Fruit fly (Drosophila melanogaster) whole organism, embryonic: ENCODE data around the gene melt.

Experiments
- Blimp-1 ChIP-seq: fragments of 200-800 bp; sonication (Bioruptor generic); optimal IDR thresholded peaks from 3 replicates; lab custom pipeline; 2018; ENCODE audit warnings: missing biosample characterization, missing genetic modification characterization, mild to moderate bottlenecking, moderate library complexity, missing genetic modification reagents
- CG10321 ChIP-seq: fragments of 200-800 bp; sonication (Bioruptor generic); IDR thresholded peaks from 2 replicates; pipeline ENCODE4 v1.3.6; 2022; ENCODE audit warnings: missing biosample characterization, missing genetic modification characterization
- CG10959 ChIP-seq: fragments of 200-800 bp; sonication (Bioruptor generic); IDR thresholded peaks from 2 replicates; pipeline ENCODE4 v1.3.6; 2022; ENCODE audit warnings: missing biosample characterization, missing genetic modification characterization
- CG11695 ChIP-seq: fragments of 200-800 bp; sonication (Bioruptor generic); IDR thresholded peaks from 3 replicates; pipeline ENCODE4 v1.3.6; 2022; ENCODE audit warnings: missing biosample characterization, missing genetic modification characterization
- CG12744 ChIP-seq: fragments of 200-800 bp; sonication (Bioruptor generic); optimal IDR thresholded peaks from 2 replicates; lab custom pipeline; 2016; ENCODE audit warnings: missing biosample characterization, missing genetic modification characterization
- CG14441 ChIP-seq: fragments of 200-800 bp; sonication (Bioruptor generic); IDR thresholded peaks from 2 replicates; pipeline ENCODE4 v1.3.6; 2022; ENCODE audit warnings: missing biosample characterization, missing genetic modification characterization
- CG15514 ChIP-seq: fragments of 200-800 bp; sonication (Bioruptor generic); optimal IDR thresholded peaks from 3 replicates; lab custom pipeline; 2017; ENCODE audit warnings: missing biosample characterization, missing genetic modification characterization, mild to moderate bottlenecking, moderate library complexity, missing genetic modification reagents
- CG17328 ChIP-seq: fragments of 200-800 bp; sonication (Bioruptor generic); IDR thresholded peaks from 2 replicates; pipeline ENCODE4 v1.3.6; 2022; ENCODE audit warnings: missing biosample characterization, missing genetic modification characterization
- CG2712 ChIP-seq: fragments of 200-800 bp; optimal IDR thresholded peaks from 3 replicates; lab custom pipeline; 2019; ENCODE audit warnings: missing biosample characterization, mild to moderate bottlenecking, missing genetic modification characterization, moderate library complexity
- CG32772 ChIP-seq: fragments of 200-800 bp; sonication (Bioruptor generic); IDR thresholded peaks from 2 replicates; pipeline ENCODE4 v1.3.6; 2022; ENCODE audit warnings: missing biosample characterization, missing genetic modification characterization
- CG6765 ChIP-seq: fragments of 200-800 bp; sonication (Bioruptor generic); optimal IDR thresholded peaks from 3 replicates; lab custom pipeline; 2017; ENCODE audit warnings: missing biosample characterization, mild to moderate bottlenecking, missing genetic modification characterization
- CG7271 ChIP-seq: fragments of 200-800 bp; sonication (Bioruptor generic); optimal IDR thresholded peaks from 2 replicates; lab custom pipeline; 2018; ENCODE audit warnings: missing biosample characterization, mild to moderate bottlenecking, missing genetic modification characterization, moderate library complexity
- CG7372 ChIP-seq: fragments of 200-800 bp; sonication (Bioruptor generic); IDR thresholded peaks from 2 replicates; pipeline ENCODE4 v1.3.6; 2022; ENCODE audit warnings: missing biosample characterization, missing genetic modification characterization
- CG7786 ChIP-seq: fragments of 200-800 bp; sonication (Bioruptor generic); optimal IDR thresholded peaks from 2 replicates; lab custom pipeline; 2016; ENCODE audit warnings: missing biosample characterization, missing genetic modification characterization
- CG7839 ChIP-seq: fragments of 200-800 bp; sonication (Bioruptor generic); optimal IDR thresholded peaks from 3 replicates; lab custom pipeline; 2018; ENCODE audit warnings: missing biosample characterization, mild to moderate bottlenecking, missing genetic modification characterization, moderate library complexity
- CG8281 ChIP-seq: fragments of 200-800 bp; sonication (Bioruptor generic); optimal IDR thresholded peaks from 2 replicates; lab custom pipeline; 2018; ENCODE audit warnings: missing biosample characterization, mild to moderate bottlenecking, missing genetic modification characterization, moderate library complexity
- E2f1 ChIP-seq: fragments of 200-800 bp; sonication (Bioruptor generic); IDR thresholded peaks from 2 replicates; pipeline ENCODE4 v1.3.6; 2022; ENCODE audit warnings: missing biosample characterization, missing genetic modification characterization
- Ets65A ChIP-seq: fragments of 200-800 bp; sonication (Bioruptor generic); peaks from one replicate; lab custom pipeline; 2016; ENCODE audit warnings: missing biosample characterization, missing genetic modification characterization
- H2.0 ChIP-seq: fragments of 200-800 bp; sonication (Bioruptor generic); IDR thresholded peaks from 2 replicates; pipeline ENCODE4 v1.3.6; 2022; ENCODE audit warnings: missing biosample characterization, missing genetic modification characterization
- Hey ChIP-seq: fragments of 200-800 bp; sonication (Bioruptor generic); optimal IDR thresholded peaks from 3 replicates; lab custom pipeline; 2018; ENCODE audit warnings: missing biosample characterization, mild to moderate bottlenecking, missing genetic modification characterization
- Hr39 ChIP-seq: fragments of >200 bp; optimal IDR thresholded peaks from 2 replicates; lab custom pipeline; 2017
- Hr51 ChIP-seq, 2 experiments: fragments of 200-800 bp; sonication (Bioruptor generic); optimal IDR thresholded peaks; 2 replicates in 1 of 2; 3 replicates in 1 of 2; lab custom pipeline; 2016 to 2018; ENCODE audit warnings: missing biosample characterization in 2 of 2, missing genetic modification characterization in 2 of 2, mild to moderate bottlenecking in 1 of 2, moderate library complexity in 1 of 2
- Hsf ChIP-seq: fragments of 200-800 bp; sonication (Bioruptor generic); optimal IDR thresholded peaks from 3 replicates; lab custom pipeline; 2016; ENCODE audit warnings: missing biosample characterization, missing genetic modification characterization
- Med ChIP-seq: fragments of 200-800 bp; sonication (Bioruptor generic); peaks from one replicate; lab custom pipeline; 2016; ENCODE audit warnings: missing biosample characterization, missing genetic modification characterization, mild to moderate bottlenecking, inconsistent platforms, moderate library complexity
- Ptx1 ChIP-seq: fragments of 200-800 bp; sonication (Bioruptor generic); IDR thresholded peaks from 2 replicates; pipeline ENCODE4 v1.3.6; 2022; ENCODE audit warnings: missing biosample characterization, missing genetic modification characterization
- Sox100B ChIP-seq: fragments of 200-800 bp; sonication (Bioruptor generic); optimal IDR thresholded peaks from 3 replicates; lab custom pipeline; 2018; ENCODE audit warnings: missing biosample characterization, mild to moderate bottlenecking, missing genetic modification characterization
- abd-A ChIP-seq: fragments of 200-800 bp; sonication (Bioruptor generic); optimal IDR thresholded peaks from 3 replicates; lab custom pipeline; 2019; ENCODE audit warnings: missing biosample characterization, mild to moderate bottlenecking, missing genetic modification characterization, moderate library complexity
- ac ChIP-seq: fragments of 200-800 bp; sonication (Bioruptor generic); optimal IDR thresholded peaks from 3 replicates; lab custom pipeline; 2017; ENCODE audit warnings: missing biosample characterization, mild to moderate bottlenecking, missing genetic modification characterization
- ap ChIP-seq: fragments of 200-800 bp; sonication (Bioruptor generic); IDR thresholded peaks from 2 replicates; pipeline ENCODE4 v1.3.6; 2022; ENCODE audit warnings: missing biosample characterization, missing genetic modification characterization
- ato ChIP-seq: fragments of 200-800 bp; sonication (Bioruptor generic); IDR thresholded peaks from 2 replicates; pipeline ENCODE4 v1.3.6; 2022; ENCODE audit warnings: missing biosample characterization, missing genetic modification characterization; ENCODE audit not compliant: partially characterized antibody
- dysf ChIP-seq: fragments of 200-800 bp; sonication (Bioruptor generic); IDR thresholded peaks from 3 replicates; pipeline ENCODE4 v1.3.6; 2022; ENCODE audit warnings: missing biosample characterization, missing genetic modification characterization
- esg ChIP-seq: fragments of 200-800 bp; sonication (Bioruptor generic); conservative IDR thresholded peaks from 2 replicates; pipeline ENCODE4 v1.3.6; 2022; ENCODE audit warnings: missing biosample characterization, missing genetic modification characterization
- fd96Cb ChIP-seq: fragments of 200-800 bp; sonication (Bioruptor generic); optimal IDR thresholded peaks from 2 replicates; lab custom pipeline; 2018; ENCODE audit warnings: missing biosample characterization, mild to moderate bottlenecking, missing genetic modification characterization, moderate library complexity
- gem ChIP-seq: fragments of 200-800 bp; sonication (Bioruptor generic); optimal IDR thresholded peaks from 2 replicates; lab custom pipeline; 2019; ENCODE audit warnings: missing biosample characterization, mild to moderate bottlenecking, missing genetic modification characterization, moderate library complexity
- her ChIP-seq: fragments of 200-800 bp; sonication (Bioruptor generic); optimal IDR thresholded peaks from 2 replicates; lab custom pipeline; 2016; ENCODE audit warnings: missing biosample characterization, missing genetic modification characterization
- hkb ChIP-seq, 2 experiments: fragments of 200-800 bp in 1 of 2; fragments of >200 bp in 1 of 2; sonication (Bioruptor generic) in 1 of 2; IDR thresholded peaks in 1 of 2; optimal IDR thresholded peaks in 1 of 2; 2 replicates each; pipeline versions ENCODE4 v1.3.6 to Lab custom; 2017 to 2022; ENCODE audit warnings: missing biosample characterization in 1 of 2, missing genetic modification characterization in 1 of 2
- hth ChIP-seq: fragments of >200 bp; optimal IDR thresholded peaks from 2 replicates; lab custom pipeline; 2017; ENCODE audit warnings: inconsistent platforms
- lmd ChIP-seq: fragments of 200-800 bp; sonication (Bioruptor generic); IDR thresholded peaks from 2 replicates; pipeline ENCODE4 v1.3.6; 2022; ENCODE audit warnings: missing biosample characterization, missing genetic modification characterization
- nerfin-1 ChIP-seq: fragments of 200-800 bp; sonication (Bioruptor generic); optimal IDR thresholded peaks from 3 replicates; lab custom pipeline; 2019; ENCODE audit warnings: missing biosample characterization, mild to moderate bottlenecking, missing genetic modification characterization, moderate library complexity
- org-1 ChIP-seq: fragments of 200-800 bp; sonication (Bioruptor generic); optimal IDR thresholded peaks from 2 replicates; lab custom pipeline; 2017; ENCODE audit warnings: missing biosample characterization, missing genetic modification characterization
- pan ChIP-seq, 4 experiments: fragments of >200 bp in 3 of 4; fragments of 200-800 bp in 1 of 4; sonication (Bioruptor generic) in 1 of 4; optimal IDR thresholded peaks in 3 of 4; IDR thresholded peaks in 1 of 4; 2 replicates each; pipeline versions ENCODE4 v1.3.6 to Lab custom; 2017 to 2022; ENCODE audit warnings: missing biosample characterization in 2 of 4, missing genetic modification characterization in 2 of 4, mixed read lengths in 1 of 4
- pho ChIP-seq: fragments of 200-800 bp; sonication (Bioruptor generic); optimal IDR thresholded peaks from 2 replicates; lab custom pipeline; 2016; ENCODE audit warnings: missing biosample characterization, missing genetic modification characterization
- phol ChIP-seq: fragments of 200-800 bp; sonication (Bioruptor generic); optimal IDR thresholded peaks from 3 replicates; lab custom pipeline; 2018; ENCODE audit warnings: missing biosample characterization, mild to moderate bottlenecking, missing genetic modification characterization, moderate library complexity
- repo ChIP-seq: fragments of 200-800 bp; sonication (Bioruptor generic); optimal IDR thresholded peaks from 2 replicates; lab custom pipeline; 2016; ENCODE audit warnings: missing biosample characterization, missing genetic modification characterization
- row ChIP-seq: fragments of 200-800 bp; sonication (Bioruptor generic); IDR thresholded peaks from 3 replicates; pipeline ENCODE4 v1.3.6; 2022; ENCODE audit warnings: missing biosample characterization, missing genetic modification characterization
- sens-2 ChIP-seq: fragments of 200-800 bp; sonication (Bioruptor generic); IDR thresholded peaks from 2 replicates; pipeline ENCODE4 v1.3.6; 2022; ENCODE audit warnings: missing biosample characterization, missing genetic modification characterization
- sna ChIP-seq: fragments of 200-800 bp; sonication (Bioruptor generic); IDR thresholded peaks from 2 replicates; pipeline ENCODE4 v1.3.6; 2022; ENCODE audit warnings: missing biosample characterization, missing genetic modification characterization; ENCODE audit not compliant: partially characterized antibody
- sr ChIP-seq: fragments of 200-800 bp; sonication (Bioruptor generic); IDR thresholded peaks from 3 replicates; pipeline ENCODE4 v1.3.6; 2022; ENCODE audit warnings: missing biosample characterization, missing genetic modification characterization
- ssp ChIP-seq: fragments of 200-800 bp; sonication (Bioruptor generic); IDR thresholded peaks from 2 replicates; pipeline ENCODE4 v1.3.6; 2022; ENCODE audit warnings: missing biosample characterization, missing genetic modification characterization
- tgo ChIP-seq: fragments of 200-800 bp; sonication (Bioruptor generic); IDR thresholded peaks from 3 replicates; pipeline ENCODE4 v1.3.6; 2022; ENCODE audit warnings: missing biosample characterization, missing genetic modification characterization
- tin ChIP-seq: fragments of 200-800 bp; sonication (Bioruptor generic); optimal IDR thresholded peaks from 3 replicates; lab custom pipeline; 2016; ENCODE audit warnings: missing biosample characterization, missing genetic modification characterization

The melt gene

DNA sequence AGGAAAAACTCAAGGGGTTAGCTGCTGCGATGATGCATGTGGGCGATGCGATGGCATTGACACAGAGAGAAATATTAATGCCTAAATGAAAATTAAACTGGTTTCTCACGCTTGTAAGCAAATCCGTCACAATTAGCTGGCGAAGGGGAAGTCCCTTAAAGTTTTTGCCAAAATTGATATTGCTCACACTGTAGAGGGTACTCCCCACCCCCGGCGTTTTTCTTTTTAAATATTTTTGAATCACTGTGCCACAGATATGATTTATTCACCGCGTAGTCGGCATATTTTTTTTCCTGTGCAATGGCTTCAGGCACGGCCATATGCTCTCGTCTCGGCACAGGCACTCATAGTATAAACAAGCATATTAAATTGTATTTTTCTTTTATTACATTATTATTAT is 47.0 kb upstream of the melt start (continued):
- TF ChIP-seq lmd (GFP tag; lab: Robert Waterston, UW) (peak; percentile 34; the same call in 1 of the 2 replicates), CG11695 (GFP tag; lab: Robert Waterston, UW) (0 out of 3 replicates have a peak, but pooled peaks have one; percentile 36), CG7839 (tag; lab: Kevin White, UChicago) (no peak), pan (optimal IDR thresholded peaks at IDR 0.05; lab: Kevin White, UChicago) (no peak), pan (GFP tag; optimal IDR thresholded peaks at IDR 0.05 in 1 of 2, IDR thresholded peaks at IDR 0.05 in 1 of 2) (peak in 1 of 2 experiments; percentile 32), Blimp-1 (GFP tag; lab: Kevin White, UChicago) (peak; percentile 6), ap (no peak), repo (GFP tag; lab: Kevin White, UChicago) (no peak), E2f1 (GFP tag; lab: Robert Waterston, UW) (0 out of 2 replicates have a peak, but pooled peaks have one; percentile 13), CG15514 (no peak), CG8281 (tag; lab: Kevin White, UChicago) (no peak), Sox100B (GFP tag; lab: Kevin White, UChicago) (peak; percentile 25), org-1 (GFP tag; lab: Kevin White, UChicago) (no peak), CG10321 (GFP tag; lab: Robert Waterston, UW) (no peak), CG10959 (GFP tag; lab: Robert Waterston, UW) (no peak), Med (GFP tag; lab: Kevin White, UChicago) (no peak), Hey (tag; lab: Kevin White, UChicago) (no peak), CG6765 (no peak), esg (GFP tag; lab: Robert Waterston, UW) (no peak), row (GFP tag; lab: Robert Waterston, UW) (peak; percentile 32; the same call in 1 of the 3 replicates), CG32772 (GFP tag; lab: Robert Waterston, UW) (0 out of 2 replicates have a peak, but pooled peaks have one; percentile 24), sr (peak; percentile 38; the same call in 1 of the 3 replicates), CG12744 (GFP tag; lab: Kevin White, UChicago) (no peak), Hsf (GFP tag; lab: Kevin White, UChicago) (no peak), Hr51 (GFP tag; optimal IDR thresholded peaks at IDR 0.05; lab: Kevin White, UChicago) (peak in 1 of 2 experiments; percentile 21), Hr39 (lab: Kevin White, UChicago) (no peak), CG2712 (tag; lab: Kevin White, UChicago) (peak; percentile 18), H2.0 (peak; percentile 11; the same call in 1 of the 2 replicates), CG7271 (tag; lab: Kevin White, UChicago) (no peak), tgo (no peak), her (GFP tag; lab: Kevin White, UChicago) (no peak), ac (no peak), nerfin-1 (tag; lab: Kevin White, UChicago) (no peak), ato (GFP tag; lab: Robert Waterston, UW) (no peak), fd96Cb (tag; lab: Kevin White, UChicago) (peak; percentile 20), CG7372 (GFP tag; lab: Robert Waterston, UW) (0 out of 2 replicates have a peak, but pooled peaks have one; percentile 37), Ets65A (peak; percentile 80), hth (lab: Kevin White, UChicago) (no peak), gem (tag; lab: Kevin White, UChicago) (peak; percentile 23), pho (no peak), tin (GFP tag; lab: Kevin White, UChicago) (no peak), phol (tag; lab: Kevin White, UChicago) (peak; percentile 33), CG17328 (GFP tag; lab: Robert Waterston, UW) (no peak), ssp (no peak), CG7786 (GFP tag; lab: Kevin White, UChicago) (no peak), hkb (optimal IDR thresholded peaks at IDR 0.05; lab: Kevin White, UChicago) (no peak), hkb (GFP tag; IDR thresholded peaks at IDR 0.05; lab: Robert Waterston, UW) (peak; percentile 39; the same call in 1 of the 2 replicates), sna (GFP tag; lab: Robert Waterston, UW) (no peak), dysf (GFP tag; lab: Robert Waterston, UW) (peak; percentile 62; the same call in 2 of the 3 replicates), Ptx1 (GFP tag; lab: Robert Waterston, UW) (peak; percentile 62), abd-A (no peak), CG14441 (peak; percentile 54), sens-2 (GFP tag; lab: Robert Waterston, UW) (no peak)
